Fruit fly (Drosophila melanogaster) whole organism, adult: ENCODE measurements around the gene pum.

Experiments
- CG12768 ChIP-seq: fragments of 200-800 bp; sonication (Bioruptor generic); optimal IDR thresholded peaks from 2 replicates; lab custom pipeline; 2017; ENCODE audit warnings: missing biosample characterization, missing genetic modification characterization, mild to moderate bottlenecking, moderate library complexity, missing genetic modification reagents
- CG14711 ChIP-seq: fragments of 200-800 bp; sonication (Bioruptor generic); optimal IDR thresholded peaks from 2 replicates; lab custom pipeline; 2018; ENCODE audit warnings: missing biosample characterization, mild to moderate bottlenecking, missing genetic modification characterization, moderate library complexity
- CG1620 ChIP-seq: fragments of 200-800 bp; sonication (Bioruptor generic); optimal IDR thresholded peaks from 2 replicates; lab custom pipeline; 2016; ENCODE audit warnings: missing biosample characterization, missing genetic modification characterization
- CG5204 ChIP-seq: fragments of 200-800 bp; sonication (Bioruptor generic); optimal IDR thresholded peaks from 2 replicates; lab custom pipeline; 2016; ENCODE audit warnings: missing biosample characterization, missing genetic modification characterization
- CG7045 ChIP-seq: fragments of 200-800 bp; sonication (Bioruptor generic); optimal IDR thresholded peaks from 2 replicates; lab custom pipeline; 2017; ENCODE audit warnings: missing biosample characterization, mild to moderate bottlenecking, missing genetic modification characterization
- Clk ChIP-seq: fragments of 200-800 bp; sonication (Bioruptor generic); optimal IDR thresholded peaks from 2 replicates; lab custom pipeline; 2017; ENCODE audit warnings: missing biosample characterization, missing genetic modification characterization
- Crg-1 ChIP-seq: fragments of 200-800 bp; sonication (Bioruptor generic); optimal IDR thresholded peaks from 2 replicates; lab custom pipeline; 2016; ENCODE audit warnings: missing biosample characterization, missing genetic modification characterization
- Mnt ChIP-seq: fragments of 200-800 bp; sonication (Bioruptor generic); optimal IDR thresholded peaks from 2 replicates; lab custom pipeline; 2016; ENCODE audit warnings: missing biosample characterization, mild to moderate bottlenecking, missing genetic modification characterization
- cic ChIP-seq: fragments of 200-800 bp; sonication (Bioruptor generic); optimal IDR thresholded peaks from 2 replicates; lab custom pipeline; 2017; ENCODE audit warnings: missing biosample characterization, mild to moderate bottlenecking, missing genetic modification characterization, moderate library complexity
- cnc ChIP-seq, 2 experiments: fragments of >200 bp; optimal IDR thresholded peaks; 2 replicates each; lab custom pipeline; 2017
- kay ChIP-seq: fragments of 200-800 bp; sonication (Bioruptor generic); peaks from one replicate; lab custom pipeline; 2016; ENCODE audit warnings: missing biosample characterization, missing genetic modification characterization, borderline replicate concordance
- tj ChIP-seq: fragments of 200-800 bp; sonication (Bioruptor generic); optimal IDR thresholded peaks from 3 replicates; lab custom pipeline; 2017; ENCODE audit warnings: missing biosample characterization, mild to moderate bottlenecking, missing genetic modification characterization, moderate library complexity

dm6 chr3R:9082332-9082731, 155.2 kb downstream of the pum start:
- TF ChIP-seq tj (no peak), CG12768 (no peak), cic (GFP tag; lab: Kevin White, UChicago) (no peak), CG5204 (GFP tag; lab: Kevin White, UChicago) (no peak), Clk (GFP tag; lab: Kevin White, UChicago) (no peak), Mnt (GFP tag; lab: Kevin White, UChicago) (no peak), kay (no peak), CG7045 (no peak), CG1620 (GFP tag; lab: Kevin White, UChicago) (no peak), cnc (optimal IDR thresholded peaks at IDR 0.05; lab: Kevin White, UChicago) (no peak), CG14711 (no peak), Crg-1 (GFP tag; lab: Kevin White, UChicago) (no peak)
